Fruit fly (Drosophila melanogaster): ENCODE measurements around the gene CG33986.

DNA sequence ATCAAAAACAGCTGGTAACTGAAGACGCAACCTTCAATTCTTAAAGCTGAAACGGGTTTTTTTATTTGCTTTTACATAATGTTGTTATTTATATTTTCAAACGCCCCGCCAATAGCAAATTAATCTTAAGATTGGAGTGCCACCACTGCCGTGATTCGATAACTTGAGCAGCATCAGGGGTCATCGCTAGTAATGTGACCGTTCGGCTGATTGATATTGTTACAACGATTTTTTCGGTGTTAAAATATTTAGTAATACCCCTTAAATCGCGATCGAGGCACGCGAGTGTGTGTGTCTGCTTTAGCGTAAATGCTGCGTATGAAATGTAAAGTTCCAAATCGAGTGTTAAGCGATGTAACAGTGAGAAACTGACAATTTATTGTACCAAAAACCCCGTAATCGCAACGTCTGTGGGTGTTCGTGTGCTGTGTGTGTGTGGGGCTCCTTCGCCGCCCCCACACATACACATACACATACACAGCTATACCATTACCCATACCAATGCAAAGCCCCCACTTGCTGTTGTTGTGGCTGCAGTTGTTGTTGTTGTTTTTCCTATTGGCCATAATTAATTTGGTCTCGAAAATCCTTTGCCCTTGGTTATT lies 40.9 kb upstream of the CG33986 start, which contains the start of gene dop:
- TF ChIP-seq CTCF (optimal IDR thresholded peaks at IDR 0.05) (no peak), CG8478 (optimal IDR thresholded peaks at IDR 0.05) (no peak)
